Fruit fly (Drosophila melanogaster) whole organism, embryonic: ENCODE results near the gene CG2747.

Source experiments
- Ada2b ChIP-seq: fragments of 200-800 bp; sonication (Bioruptor generic); IDR thresholded peaks from 2 replicates; pipeline ENCODE4 v1.3.6; 2022; ENCODE audit warnings: missing biosample characterization, missing genetic modification characterization
- BEAF-32 ChIP-seq: fragments of 200-800 bp; sonication (Bioruptor generic); optimal IDR thresholded peaks from 3 replicates; lab custom pipeline; 2017; ENCODE audit warnings: missing biosample characterization, missing genetic modification characterization, mild to moderate bottlenecking, moderate library complexity, missing genetic modification reagents
- CG1024 ChIP-seq: fragments of 200-800 bp; sonication (Bioruptor generic); IDR thresholded peaks from 2 replicates; pipeline ENCODE4 v1.3.6; 2022; ENCODE audit warnings: missing biosample characterization, missing genetic modification characterization
- CG10267 ChIP-seq: fragments of 200-800 bp; sonication (Bioruptor generic); optimal IDR thresholded peaks from 2 replicates; lab custom pipeline; 2018; ENCODE audit warnings: missing biosample characterization, mild to moderate bottlenecking, missing genetic modification characterization, moderate library complexity
- CG11093 ChIP-seq: fragments of 200-800 bp; sonication (Bioruptor generic); IDR thresholded peaks from 3 replicates; pipeline ENCODE4 v1.3.6; 2022; ENCODE audit warnings: missing biosample characterization, missing genetic modification characterization
- CG11504 ChIP-seq: fragments of 200-800 bp; sonication (Bioruptor generic); optimal IDR thresholded peaks from 3 replicates; lab custom pipeline; 2019; ENCODE audit warnings: missing biosample characterization, mild to moderate bottlenecking, missing genetic modification characterization, moderate library complexity
- CG13287 ChIP-seq: fragments of 200-800 bp; sonication (Bioruptor generic); IDR thresholded peaks from 2 replicates; pipeline ENCODE4 v1.3.6; 2022; ENCODE audit warnings: missing biosample characterization, missing genetic modification characterization; ENCODE audit not compliant: partially characterized antibody
- CG14710 ChIP-seq: fragments of 200-800 bp; sonication (Bioruptor generic); optimal IDR thresholded peaks from 3 replicates; lab custom pipeline; 2019; ENCODE audit warnings: missing biosample characterization, mild to moderate bottlenecking, missing genetic modification characterization, moderate library complexity
- CG15514 ChIP-seq: fragments of 200-800 bp; sonication (Bioruptor generic); optimal IDR thresholded peaks from 3 replicates; lab custom pipeline; 2017; ENCODE audit warnings: missing biosample characterization, missing genetic modification characterization, mild to moderate bottlenecking, moderate library complexity, missing genetic modification reagents
- CG1603 ChIP-seq: fragments of 200-800 bp; sonication (Bioruptor generic); optimal IDR thresholded peaks from 2 replicates; lab custom pipeline; 2019; ENCODE audit warnings: missing biosample characterization, mild to moderate bottlenecking, missing genetic modification characterization, moderate library complexity
- CG16815 ChIP-seq: fragments of 200-800 bp; sonication (Bioruptor generic); optimal IDR thresholded peaks from 3 replicates; lab custom pipeline; 2017; ENCODE audit warnings: missing biosample characterization, mild to moderate bottlenecking, missing genetic modification characterization
- CG32532 ChIP-seq: fragments of 200-800 bp; sonication (Bioruptor generic); IDR thresholded peaks from 2 replicates; pipeline ENCODE4 v1.3.6; 2022; ENCODE audit warnings: missing biosample characterization, missing genetic modification characterization
- CG4854 ChIP-seq: fragments of 200-800 bp; sonication (Bioruptor generic); optimal IDR thresholded peaks from 2 replicates; lab custom pipeline; 2016; ENCODE audit warnings: missing biosample characterization, missing genetic modification characterization, inconsistent platforms
- D19A ChIP-seq: fragments of 200-800 bp; optimal IDR thresholded peaks from 3 replicates; lab custom pipeline; 2019; ENCODE audit warnings: missing biosample characterization, mild to moderate bottlenecking, missing genetic modification characterization, moderate library complexity
- Dll ChIP-seq: fragments of 200-800 bp; sonication (Bioruptor generic); IDR thresholded peaks from 4 replicates; pipeline ENCODE4 v1.3.6; 2022; ENCODE audit warnings: missing biosample characterization, missing genetic modification characterization; ENCODE audit not compliant: partially characterized antibody
- Dp ChIP-seq: fragments of 200-800 bp; sonication (Bioruptor generic); optimal IDR thresholded peaks from 2 replicates; lab custom pipeline; 2018; ENCODE audit warnings: missing biosample characterization, mild to moderate bottlenecking, missing genetic modification characterization, moderate library complexity
- E2f2 ChIP-seq: fragments of 200-800 bp; sonication (Bioruptor generic); IDR thresholded peaks from 2 replicates; pipeline ENCODE4 v1.3.6; 2022; ENCODE audit warnings: missing biosample characterization, missing genetic modification characterization
- Ets65A ChIP-seq: fragments of 200-800 bp; sonication (Bioruptor generic); peaks from one replicate; lab custom pipeline; 2016; ENCODE audit warnings: missing biosample characterization, missing genetic modification characterization
- Fer3 ChIP-seq: fragments of 200-800 bp; sonication (Bioruptor generic); optimal IDR thresholded peaks from 2 replicates; lab custom pipeline; 2018; ENCODE audit warnings: missing biosample characterization, mild to moderate bottlenecking, missing genetic modification characterization, moderate library complexity
- Lhr ChIP-seq: fragments of 200-800 bp; sonication (Bioruptor generic); optimal IDR thresholded peaks from 3 replicates; lab custom pipeline; 2017; ENCODE audit warnings: mild to moderate bottlenecking, missing biosample characterization, missing genetic modification reagents, missing genetic modification characterization
- MBD-R2 ChIP-seq: fragments of 200-800 bp; sonication (Bioruptor generic); IDR thresholded peaks from 2 replicates; pipeline ENCODE4 v1.3.6; 2022; ENCODE audit warnings: missing biosample characterization, missing genetic modification characterization
- Med ChIP-seq: fragments of 200-800 bp; sonication (Bioruptor generic); peaks from one replicate; lab custom pipeline; 2016; ENCODE audit warnings: missing biosample characterization, missing genetic modification characterization, mild to moderate bottlenecking, inconsistent platforms, moderate library complexity
- Myb ChIP-seq: fragments of 200-800 bp; sonication (Bioruptor generic); optimal IDR thresholded peaks from 2 replicates; lab custom pipeline; 2016; ENCODE audit warnings: missing biosample characterization, missing genetic modification characterization
- Rfx ChIP-seq: fragments of 200-800 bp; sonication (Bioruptor generic); IDR thresholded peaks from 2 replicates; pipeline ENCODE4 v1.3.6; 2022; ENCODE audit warnings: missing biosample characterization, missing genetic modification characterization
- Scr ChIP-seq: fragments of 200-800 bp; sonication (Bioruptor generic); IDR thresholded peaks from 2 replicates; pipeline ENCODE4 v1.3.6; 2022; ENCODE audit warnings: missing biosample characterization, missing genetic modification characterization; ENCODE audit not compliant: partially characterized antibody
- YL-1 ChIP-seq: fragments of 200-800 bp; sonication (Bioruptor generic); optimal IDR thresholded peaks from 3 replicates; lab custom pipeline; 2017; ENCODE audit warnings: missing biosample characterization, mild to moderate bottlenecking, missing genetic modification characterization
- al ChIP-seq: fragments of 200-800 bp; sonication (Bioruptor generic); IDR thresholded peaks from 2 replicates; pipeline ENCODE4 v1.3.6; 2022; ENCODE audit warnings: missing biosample characterization, missing genetic modification characterization
- gcm ChIP-seq: fragments of 200-800 bp; sonication (Bioruptor generic); optimal IDR thresholded peaks from 2 replicates; lab custom pipeline; 2019; ENCODE audit warnings: missing biosample characterization, mild to moderate bottlenecking, missing genetic modification characterization, moderate library complexity
- hkb ChIP-seq, 2 experiments: fragments of 200-800 bp in 1 of 2; fragments of >200 bp in 1 of 2; sonication (Bioruptor generic) in 1 of 2; IDR thresholded peaks in 1 of 2; optimal IDR thresholded peaks in 1 of 2; 2 replicates each; pipeline versions ENCODE4 v1.3.6 to Lab custom; 2017 to 2022; ENCODE audit warnings: missing biosample characterization in 1 of 2, missing genetic modification characterization in 1 of 2
- onecut ChIP-seq: fragments of 200-800 bp; sonication (Bioruptor generic); IDR thresholded peaks from 2 replicates; pipeline ENCODE4 v1.3.6; 2022; ENCODE audit warnings: missing biosample characterization, missing genetic modification characterization
- phol ChIP-seq: fragments of 200-800 bp; sonication (Bioruptor generic); optimal IDR thresholded peaks from 3 replicates; lab custom pipeline; 2018; ENCODE audit warnings: missing biosample characterization, mild to moderate bottlenecking, missing genetic modification characterization, moderate library complexity
- pzg ChIP-seq: fragments of 200-800 bp; sonication (Bioruptor generic); optimal IDR thresholded peaks from 3 replicates; lab custom pipeline; 2018; ENCODE audit warnings: missing biosample characterization, mild to moderate bottlenecking, missing genetic modification characterization, moderate library complexity
- stwl ChIP-seq: fragments of 200-800 bp; sonication (Bioruptor generic); optimal IDR thresholded peaks from 3 replicates; lab custom pipeline; 2018; ENCODE audit warnings: missing biosample characterization, mild to moderate bottlenecking, missing genetic modification characterization, moderate library complexity
- tin ChIP-seq: fragments of 200-800 bp; sonication (Bioruptor generic); optimal IDR thresholded peaks from 3 replicates; lab custom pipeline; 2016; ENCODE audit warnings: missing biosample characterization, missing genetic modification characterization
- trem ChIP-seq: fragments of 200-800 bp; optimal IDR thresholded peaks from 3 replicates; lab custom pipeline; 2019; ENCODE audit warnings: missing biosample characterization, mild to moderate bottlenecking, missing genetic modification characterization, moderate library complexity
- unc-4 ChIP-seq: fragments of 200-800 bp; sonication (Bioruptor generic); IDR thresholded peaks from 2 replicates; pipeline ENCODE4 v1.3.6; 2022; ENCODE audit warnings: missing biosample characterization, missing genetic modification characterization; ENCODE audit not compliant: partially characterized antibody
- wdn ChIP-seq: fragments of 200-800 bp; sonication (Bioruptor generic); IDR thresholded peaks from 2 replicates; pipeline ENCODE4 v1.3.6; 2022; ENCODE audit warnings: missing biosample characterization, missing genetic modification characterization

The CG2747 gene

DNA sequence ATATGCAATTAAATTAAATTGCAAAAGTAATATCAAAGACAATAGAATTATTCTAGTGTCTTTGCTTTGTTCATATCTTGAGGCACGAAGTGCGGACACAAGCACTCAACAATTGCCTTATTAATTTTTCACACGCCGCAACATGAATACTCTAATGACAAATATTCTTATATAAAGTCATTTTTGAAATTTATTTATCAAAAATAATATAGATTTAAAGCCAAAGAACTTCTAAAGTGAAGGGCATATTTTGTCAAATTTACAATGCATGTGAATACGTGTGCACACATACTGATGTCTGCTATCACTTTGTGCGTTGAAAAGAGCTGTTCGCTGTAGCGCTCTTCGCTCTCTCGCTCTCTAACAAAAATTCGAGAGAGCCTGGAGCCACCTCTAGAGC lies 56.7 kb downstream of the CG2747 start (continued):
- TF ChIP-seq Rfx, result peak; percentile 50
- 0 out of 2 replicates have a peak, but pooled peaks have one; percentile 22 for TF ChIP-seq al (GFP tag; lab: Robert Waterston, UW)
- TF ChIP-seq onecut (GFP tag; lab: Robert Waterston, UW), result 0 out of 2 replicates have a peak, but pooled peaks have one; percentile 4
- peak; percentile 57 for TF ChIP-seq D19A (tag; lab: Kevin White, UChicago)

DNA sequence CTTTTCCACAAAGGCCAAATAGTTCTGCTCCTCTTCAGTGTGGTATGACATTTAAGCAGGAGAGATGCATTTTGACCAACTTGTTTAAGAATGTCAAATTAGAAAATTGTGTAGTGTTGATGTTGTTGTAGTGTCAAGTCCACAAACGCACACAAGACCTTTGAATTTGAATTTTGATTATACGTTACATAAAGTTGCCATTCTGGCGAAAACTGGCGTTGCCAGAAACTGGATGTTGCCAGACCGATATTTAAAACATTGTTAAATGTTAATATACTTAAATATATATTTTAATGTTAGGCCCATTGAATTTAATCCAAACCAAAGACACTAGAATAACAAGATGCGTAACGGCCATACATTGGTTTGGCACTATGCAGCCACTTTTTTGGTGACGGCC lies 57.5 kb downstream of the CG2747 start:
- peak; percentile 4 for TF ChIP-seq CG11504 (tag; lab: Kevin White, UChicago)
- no peak for TF ChIP-seq CG16815 (GFP tag; lab: Kevin White, UChicago)
- TF ChIP-seq CG1603 (tag; lab: Kevin White, UChicago), result peak; percentile 29
- no peak for TF ChIP-seq CG1024 (GFP tag; lab: Robert Waterston, UW)
- no peak for TF ChIP-seq Ets65A
- peak; percentile 11 for TF ChIP-seq stwl (tag; lab: Kevin White, UChicago)
- TF ChIP-seq phol (tag; lab: Kevin White, UChicago), result no peak
- TF ChIP-seq CG14710 (tag; lab: Kevin White, UChicago), result peak; percentile 19
- TF ChIP-seq tin (GFP tag; lab: Kevin White, UChicago), result no peak
- TF ChIP-seq wdn (GFP tag; lab: Robert Waterston, UW), result no peak
- peak; percentile 32; the same call in 1 of the 4 replicates for TF ChIP-seq Dll (GFP tag; lab: Robert Waterston, UW)
- peak; percentile 72 for TF ChIP-seq Dp (GFP tag; lab: Kevin White, UChicago)
- TF ChIP-seq CG13287 (GFP tag; lab: Robert Waterston, UW), result peak; percentile 38; the same call in 1 of the 2 replicates
- TF ChIP-seq CG15514, result peak; percentile 37
- TF ChIP-seq trem (tag; lab: Kevin White, UChicago), result peak; percentile 18
- TF ChIP-seq CG11093 (GFP tag; lab: Robert Waterston, UW), result no peak
- TF ChIP-seq unc-4 (GFP tag; lab: Robert Waterston, UW), result 0 out of 2 replicates have a peak, but pooled peaks have one; percentile 22
- no peak for TF ChIP-seq CG4854 (GFP tag; lab: Kevin White, UChicago)
- peak; percentile 30; the same call in 1 of the 2 replicates for TF ChIP-seq Ada2b (GFP tag; lab: Robert Waterston, UW)
- TF ChIP-seq CG32532 (GFP tag; lab: Robert Waterston, UW), result peak; percentile 42; the same call in 1 of the 2 replicates
- peak; percentile 7 for TF ChIP-seq Lhr (GFP tag; lab: Kevin White, UChicago)
- TF ChIP-seq Myb (GFP tag; lab: Kevin White, UChicago), result peak; percentile 91
- peak; percentile 74 for TF ChIP-seq E2f2 (GFP tag; lab: Robert Waterston, UW)
- peak; percentile 9 for TF ChIP-seq CG10267 (tag; lab: Kevin White, UChicago)
- TF ChIP-seq gcm (GFP tag; lab: Kevin White, UChicago), result no peak
- TF ChIP-seq pzg (GFP tag; lab: Kevin White, UChicago), result peak; percentile 48
- peak; percentile 34 for TF ChIP-seq Med (GFP tag; lab: Kevin White, UChicago)
- TF ChIP-seq Fer3 (tag; lab: Kevin White, UChicago), result no peak
- TF ChIP-seq hkb (optimal IDR thresholded peaks at IDR 0.05; lab: Kevin White, UChicago), result no peak
- TF ChIP-seq hkb (GFP tag; IDR thresholded peaks at IDR 0.05; lab: Robert Waterston, UW), result peak; percentile 39; the same call in 1 of the 2 replicates
- TF ChIP-seq MBD-R2 (GFP tag; lab: Robert Waterston, UW), result peak; percentile 18; the same call in 1 of the 2 replicates
- peak; percentile 11 for TF ChIP-seq BEAF-32 (GFP tag; lab: Kevin White, UChicago)
- peak; percentile 47; the same call in 1 of the 2 replicates for TF ChIP-seq Scr (GFP tag; lab: Robert Waterston, UW)
- TF ChIP-seq YL-1, result peak; percentile 2
